Fruit fly (Drosophila melanogaster): ENCODE results near the gene CG12091.

The CG12091 gene

dm6 chr3L:1515820-1516540, 20.7 kb downstream of the CG12091 start (continued):
- TF ChIP-seq CG4730 (GFP tag; IDR thresholded peaks at IDR 0.05) (peak; percentile 41), Nf-YC (tag; optimal IDR thresholded peaks at IDR 0.05) (peak; percentile 58), CG4424 (GFP tag; optimal IDR thresholded peaks at IDR 0.05) (peak; percentile 74), CG13624 (GFP tag; optimal IDR thresholded peaks at IDR 0.05) (peak; percentile 54), ems (GFP tag; optimal IDR thresholded peaks at IDR 0.05) (no peak), MESR4 (GFP tag; optimal IDR thresholded peaks at IDR 0.05) (peak; percentile 8), maf-S (GFP tag; optimal IDR thresholded peaks at IDR 0.05) (peak; percentile 31), Trl (optimal IDR thresholded peaks at IDR 0.05) (peak; percentile 18 to 37), Trl (GFP tag; optimal IDR thresholded peaks at IDR 0.05) (peak; percentile 61), fd96Cb (tag; optimal IDR thresholded peaks at IDR 0.05) (peak; percentile 75), CG6272 (GFP tag; IDR thresholded peaks at IDR 0.05) (peak; percentile 51), tll (GFP tag; optimal IDR thresholded peaks at IDR 0.05) (no peak), Hmr (GFP tag; optimal IDR thresholded peaks at IDR 0.05) (peak; percentile 50), dan (GFP tag; IDR thresholded peaks at IDR 0.05) (no peak), Eip74EF (GFP tag; optimal IDR thresholded peaks at IDR 0.05) (peak in 1 of 2 experiments; percentile 75), trh (GFP tag; optimal IDR thresholded peaks at IDR 0.05) (peak; percentile 54), zfh1 (GFP tag; IDR thresholded peaks at IDR 0.05) (peak; percentile 68), ato (GFP tag; IDR thresholded peaks at IDR 0.05; ENCODE audit: partially characterized antibody) (no peak), CG6683 (GFP tag; optimal IDR thresholded peaks at IDR 0.05) (no peak), Lpt (GFP tag; optimal IDR thresholded peaks at IDR 0.05) (no peak), CG8924 (tag; optimal IDR thresholded peaks at IDR 0.05) (peak; percentile 81), pum (GFP tag; optimal IDR thresholded peaks at IDR 0.05) (peak; percentile 72), slp2 (GFP tag; optimal IDR thresholded peaks at IDR 0.05) (peak; percentile 61), Myb (GFP tag; optimal IDR thresholded peaks at IDR 0.05) (no peak), Dad (GFP tag; optimal IDR thresholded peaks at IDR 0.05) (peak; percentile 60), rib (GFP tag; IDR thresholded peaks at IDR 0.05) (no peak), B-H2 (GFP tag; optimal IDR thresholded peaks at IDR 0.05) (no peak), CG7987 (GFP tag; optimal IDR thresholded peaks at IDR 0.05) (no peak), CG6813 (GFP tag; optimal IDR thresholded peaks at IDR 0.05) (peak; percentile 69), CG8478 (optimal IDR thresholded peaks at IDR 0.05) (no peak), CG5180 (GFP tag; optimal IDR thresholded peaks at IDR 0.05) (peak; percentile 62), CG1647 (GFP tag; optimal IDR thresholded peaks at IDR 0.05) (no peak), CG15011 (GFP tag; optimal IDR thresholded peaks at IDR 0.05) (peak; percentile 11), CG4282 (GFP tag; optimal IDR thresholded peaks at IDR 0.05) (no peak), chn (GFP tag; optimal IDR thresholded peaks at IDR 0.05) (peak; percentile 65), Awh (GFP tag; IDR thresholded peaks at IDR 0.05) (peak; percentile 40; the same call in 1 of the 2 replicates), org-1 (GFP tag; optimal IDR thresholded peaks at IDR 0.05) (peak; percentile 76), CG17829 (tag; optimal IDR thresholded peaks at IDR 0.05) (peak; percentile 84), CG2129 (GFP tag; IDR thresholded peaks at IDR 0.05; ENCODE audit: partially characterized antibody) (no peak), CG11085 (GFP tag; IDR thresholded peaks at IDR 0.05) (no peak), NC2α (GFP tag; optimal IDR thresholded peaks at IDR 0.05) (peak; percentile 10), CG7745 (tag; optimal IDR thresholded peaks at IDR 0.05) (no peak), dysf (GFP tag; IDR thresholded peaks at IDR 0.05) (peak; percentile 71), Taf1 (GFP tag; IDR thresholded peaks at IDR 0.05) (no peak), lab (GFP tag; optimal IDR thresholded peaks at IDR 0.05) (peak; percentile 61), CTCF (GFP tag; optimal IDR thresholded peaks at IDR 0.05) (peak; percentile 25), knrl (GFP tag; IDR thresholded peaks at IDR 0.05; ENCODE audit: partially characterized antibody) (no peak), Xbp1 (GFP tag; optimal IDR thresholded peaks at IDR 0.05) (peak; percentile 70), otp (GFP tag; IDR thresholded peaks at IDR 0.05) (peak; percentile 53; the same call in 1 of the 3 replicates), fd102C (GFP tag; optimal IDR thresholded peaks at IDR 0.05) (no peak)
